Worm (Caenorhabditis elegans) whole organism, L2 larva: ENCODE data around the gene ddx-15.

Experiments used
- aly-2 ChIP-seq: fragments of 150-350 bp; optimal IDR thresholded peaks from 2 replicates; lab custom pipeline; 2014; ENCODE audit warnings: missing biosample characterization, missing genetic modification characterization
- lsy-2 ChIP-seq, 2 experiments: fragments of 150-350 bp in 1 of 2; sonication (generic microtip) in 1 of 2; optimal IDR thresholded peaks; 2 replicates each; lab custom pipeline; 2014 to 2017; ENCODE audit warnings: missing biosample characterization in 2 of 2, missing genetic modification characterization in 2 of 2
- skn-1 ChIP-seq: sonication (generic microtip); optimal IDR thresholded peaks from 2 replicates; lab custom pipeline; 2017; ENCODE audit warnings: missing biosample characterization, missing genetic modification characterization
- sma-3 ChIP-seq: sonication (generic microtip); optimal IDR thresholded peaks from 2 replicates; lab custom pipeline; 2016; ENCODE audit warnings: missing genetic modification reagents, missing genetic modification characterization, missing compliant biosample characterization
- snpc-4 ChIP-seq: fragments of 150-350 bp; optimal IDR thresholded peaks from 2 replicates; lab custom pipeline; 2014; ENCODE audit warnings: missing biosample characterization, missing genetic modification characterization
- unc-39 ChIP-seq: fragments of 150-350 bp; optimal IDR thresholded peaks from 2 replicates; lab custom pipeline; 2014; ENCODE audit warnings: missing biosample characterization, missing genetic modification characterization
- zag-1 ChIP-seq: fragments of 150-350 bp; optimal IDR thresholded peaks from 2 replicates; lab custom pipeline; 2014; ENCODE audit warnings: missing biosample characterization, missing genetic modification characterization
- ztf-4 ChIP-seq: fragments of 150-350 bp; optimal IDR thresholded peaks from 2 replicates; lab custom pipeline; 2014; ENCODE audit warnings: missing biosample characterization, missing genetic modification characterization

DNA sequence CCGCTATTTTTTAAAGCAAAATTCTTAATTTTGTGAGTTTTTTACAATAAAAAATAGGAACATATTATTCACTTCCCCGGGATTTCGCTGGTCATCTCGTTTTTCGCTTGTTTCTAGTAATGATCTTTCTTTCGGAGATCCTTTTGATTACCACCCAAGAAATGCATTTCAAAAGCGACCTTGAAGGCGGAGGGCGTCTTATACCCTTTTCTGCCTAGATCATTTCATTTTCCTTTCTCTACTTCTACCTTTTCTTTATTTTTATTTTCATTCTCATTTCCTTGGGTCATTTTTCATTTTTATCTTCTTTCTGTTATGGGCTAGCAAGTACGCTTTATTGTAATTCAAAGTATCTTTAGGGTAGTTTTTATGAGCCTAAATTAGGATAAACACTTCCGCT is 28.7 kb upstream of the ddx-15 start:
- TF ChIP-seq sma-3 (GFP tag; lab: Kevin White, UChicago), result no peak
- TF ChIP-seq zag-1 (tag; lab: Kevin White, UChicago), result no peak
- no peak for TF ChIP-seq lsy-2 (tag; optimal IDR thresholded peaks at IDR 0.05; lab: Kevin White, UChicago)
- TF ChIP-seq unc-39 (tag; lab: Kevin White, UChicago), result no peak
- TF ChIP-seq ztf-4 (tag; lab: Kevin White, UChicago), result peak; percentile 4
- TF ChIP-seq skn-1 (tag; lab: Kevin White, UChicago), result no peak
- no peak for TF ChIP-seq aly-2 (tag; lab: Kevin White, UChicago)
- no peak for TF ChIP-seq snpc-4 (tag; lab: Kevin White, UChicago)
